Worm (Caenorhabditis elegans) whole organism, L4/young adult: ENCODE data around the gene F40D4.13.

Experiments used
- W03F9.2 ChIP-seq: fragments of 150-350 bp; optimal IDR thresholded peaks from 2 replicates; lab custom pipeline; 2014; ENCODE audit warnings: missing biosample characterization, missing genetic modification characterization
- dao-5 ChIP-seq: sonication (generic microtip); optimal IDR thresholded peaks from 2 replicates; lab custom pipeline; 2016; ENCODE audit warnings: missing genotype, missing genetic modification characterization, moderate library complexity, missing compliant biosample characterization
- him-1 ChIP-seq: sonication (generic microtip); optimal IDR thresholded peaks from 2 replicates; lab custom pipeline; 2016; ENCODE audit warnings: missing genotype, missing genetic modification reagents, missing genetic modification characterization, missing compliant biosample characterization

The F40D4.13 gene

ce11 chrV:17159430-17159924, 2.4 kb upstream of the F40D4.13 start, which contains the start of gene F40D4.12:
Gene F40D4.12, plus strand, starts transcription at chrV:17159874.
- TF ChIP-seq dao-5 (tag; lab: Kevin White, UChicago) (no peak), him-1 (no peak)

- TF ChIP-seq dao-5 (tag; lab: Kevin White, UChicago) (no peak), him-1 (no peak), W03F9.2 (tag; lab: Kevin White, UChicago) (no peak)
These were observed 1.6 kb downstream of the F40D4.13 start, which contains the start of gene F40D4.17 for ce11 chrV:17155384-17155858. Gene F40D4.17, minus strand, starts transcription at chrV:17155434.

- no peak for TF ChIP-seq dao-5 (tag; lab: Kevin White, UChicago)
- TF ChIP-seq him-1 = no peak
- no peak for TF ChIP-seq W03F9.2 (tag; lab: Kevin White, UChicago)
These were observed 2.1 kb downstream of the F40D4.13 start for ce11 chrV:17154944-17155343.

- TF ChIP-seq him-1 (no peak), dao-5 (tag; lab: Kevin White, UChicago) (no peak), W03F9.2 (tag; lab: Kevin White, UChicago) (no peak)
These were observed 5.8 kb downstream of the F40D4.13 start for ce11 chrV:17151292-17151691.

ce11 chrV:17108310-17108709, 48.7 kb downstream of the F40D4.13 start, which contains the start of gene ZK218.11:
Gene ZK218.11, minus strand, starts transcription at chrV:17108410.
- TF ChIP-seq dao-5 (tag; lab: Kevin White, UChicago) (no peak), him-1 (no peak), W03F9.2 (tag; lab: Kevin White, UChicago) (no peak)
